Worm (Caenorhabditis elegans) whole organism, L3 larva: Measurements from ENCODE around the gene str-158.
A peak's percentile ranks its signal among the peaks of the same experiment; 100 is the strongest.

Source experiments
- R02D3.7 ChIP-seq: fragments of 150-350 bp; optimal IDR thresholded peaks from 2 replicates; lab custom pipeline; 2014; ENCODE audit warnings: missing biosample characterization, missing genetic modification characterization
- ZK546.5 ChIP-seq: sonication (generic microtip); optimal IDR thresholded peaks from 2 replicates; lab custom pipeline; 2017; ENCODE audit warnings: missing biosample characterization, missing genetic modification characterization
- aly-2 ChIP-seq: fragments of 150-350 bp; optimal IDR thresholded peaks from 2 replicates; lab custom pipeline; 2014; ENCODE audit warnings: missing biosample characterization, missing genetic modification characterization
- ama-1 ChIP-seq: fragments of 150-350 bp; optimal IDR thresholded peaks from 2 replicates; lab custom pipeline; 2018
- ceh-16 ChIP-seq: sonication (generic microtip); optimal IDR thresholded peaks from 2 replicates; lab custom pipeline; 2017; ENCODE audit warnings: missing biosample characterization, missing genetic modification characterization
- ceh-28 ChIP-seq: fragments of 150-350 bp; optimal IDR thresholded peaks from 2 replicates; lab custom pipeline; 2014; ENCODE audit warnings: missing biosample characterization, missing genetic modification reagents, missing genetic modification characterization
- ceh-82 ChIP-seq: fragments of 150-350 bp; optimal IDR thresholded peaks from 2 replicates; lab custom pipeline; 2014; ENCODE audit warnings: missing biosample characterization, missing genetic modification characterization
- daf-12 ChIP-seq: fragments of 150-350 bp; optimal IDR thresholded peaks from 2 replicates; lab custom pipeline; 2014; ENCODE audit warnings: missing biosample characterization, missing genetic modification reagents, missing genetic modification characterization
- egl-27 ChIP-seq: sonication (generic microtip); optimal IDR thresholded peaks from 4 replicates; lab custom pipeline; 2017; ENCODE audit warnings: missing biosample characterization, missing genetic modification reagents, missing genetic modification characterization
- egl-5 ChIP-seq: fragments of 150-350 bp; optimal IDR thresholded peaks from 2 replicates; lab custom pipeline; 2017; ENCODE audit warnings: missing biosample characterization, missing genetic modification reagents, missing genetic modification characterization, inconsistent platforms
- elt-1 ChIP-seq: fragments of 150-350 bp; optimal IDR thresholded peaks from 2 replicates; lab custom pipeline; 2014; ENCODE audit warnings: missing biosample characterization, missing genetic modification characterization
- elt-2 ChIP-seq: sonication (generic microtip); optimal IDR thresholded peaks from 2 replicates; lab custom pipeline; 2016; ENCODE audit warnings: missing genetic modification reagents, mild to moderate bottlenecking, missing genetic modification characterization, missing compliant biosample characterization
- elt-3 ChIP-seq, 3 experiments: fragments of 150-350 bp in 1 of 3; sonication (generic microtip) in 2 of 3; optimal IDR thresholded peaks; 2 replicates in 2 of 3; 4 replicates in 1 of 3; lab custom pipeline; 2014 to 2017; ENCODE audit warnings: missing biosample characterization in 3 of 3, missing genetic modification characterization in 3 of 3
- fkh-10 ChIP-seq: sonication (generic microtip); optimal IDR thresholded peaks from 2 replicates; lab custom pipeline; 2017; ENCODE audit warnings: missing biosample characterization, missing genetic modification reagents, missing genetic modification characterization
- fkh-2 ChIP-seq: fragments of 150-350 bp; optimal IDR thresholded peaks from 2 replicates; lab custom pipeline; 2014; ENCODE audit warnings: missing biosample characterization, missing genetic modification reagents, missing genetic modification characterization
- fos-1 ChIP-seq: fragments of 150-350 bp; optimal IDR thresholded peaks from 2 replicates; lab custom pipeline; 2014; ENCODE audit warnings: missing biosample characterization, missing genetic modification characterization
- hmg-11 ChIP-seq: sonication (generic microtip); optimal IDR thresholded peaks from 2 replicates; lab custom pipeline; 2016; ENCODE audit warnings: missing genetic modification characterization, missing compliant biosample characterization
- jun-1 ChIP-seq: fragments of 150-350 bp; optimal IDR thresholded peaks from 2 replicates; lab custom pipeline; 2014; ENCODE audit warnings: missing biosample characterization, missing genetic modification reagents, missing genetic modification characterization
- lin-15B ChIP-seq: fragments of 150-350 bp; optimal IDR thresholded peaks from 2 replicates; lab custom pipeline; 2014; ENCODE audit warnings: missing biosample characterization, missing genetic modification characterization
- lin-39 ChIP-seq: fragments of 150-350 bp; optimal IDR thresholded peaks from 2 replicates; lab custom pipeline; 2018; ENCODE audit warnings: missing biosample characterization, missing genetic modification reagents, missing genetic modification characterization
- lsy-12 ChIP-seq: sonication (generic microtip); optimal IDR thresholded peaks from 2 replicates; lab custom pipeline; 2016; ENCODE audit warnings: mild to moderate bottlenecking, missing genetic modification characterization, missing compliant biosample characterization
- mml-1 ChIP-seq: fragments of 150-350 bp; sonication (generic microtip); optimal IDR thresholded peaks from 3 replicates; lab custom pipeline; 2014; ENCODE audit warnings: missing biosample characterization, missing genetic modification characterization
- nfya-1 ChIP-seq: sonication (generic microtip); optimal IDR thresholded peaks from 2 replicates; lab custom pipeline; 2017; ENCODE audit warnings: missing genetic modification characterization, mild to moderate bottlenecking, missing compliant biosample characterization, antibody characterized with exemption, moderate library complexity; ENCODE audit not compliant: insufficient read depth
- nhr-11 ChIP-seq: fragments of 150-350 bp; optimal IDR thresholded peaks from 2 replicates; lab custom pipeline; 2014; ENCODE audit warnings: missing biosample characterization, missing genetic modification characterization
- nhr-23 ChIP-seq: fragments of 150-350 bp; optimal IDR thresholded peaks from 2 replicates; lab custom pipeline; 2014; ENCODE audit warnings: missing biosample characterization, missing genetic modification reagents, missing genetic modification characterization
- nhr-25 ChIP-seq: sonication (generic microtip); optimal IDR thresholded peaks from 2 replicates; lab custom pipeline; 2017; ENCODE audit warnings: missing biosample characterization, missing genetic modification characterization
- nhr-28 ChIP-seq: fragments of 150-350 bp; optimal IDR thresholded peaks from 2 replicates; lab custom pipeline; 2014; ENCODE audit warnings: missing biosample characterization, missing genetic modification characterization
- nhr-43 ChIP-seq: sonication (generic microtip); optimal IDR thresholded peaks from 2 replicates; lab custom pipeline; 2016; ENCODE audit warnings: mild to moderate bottlenecking, missing genetic modification characterization, missing compliant biosample characterization; ENCODE audit not compliant: poor library complexity, severe bottlenecking
- pha-4 ChIP-seq: fragments of 150-350 bp; optimal IDR thresholded peaks from 2 replicates; lab custom pipeline; 2014; ENCODE audit warnings: missing biosample characterization, missing genetic modification reagents, missing genetic modification characterization
- pqm-1 ChIP-seq: fragments of 150-350 bp; optimal IDR thresholded peaks from 2 replicates; lab custom pipeline; 2017; ENCODE audit warnings: missing biosample characterization, missing genetic modification characterization, inconsistent platforms
- sea-2 ChIP-seq: fragments of 150-350 bp; sonication (generic microtip); optimal IDR thresholded peaks from 4 replicates; lab custom pipeline; 2014; ENCODE audit warnings: missing biosample characterization, missing genetic modification reagents, missing genetic modification characterization
- skn-1 ChIP-seq: fragments of 150-350 bp; optimal IDR thresholded peaks from 2 replicates; lab custom pipeline; 2014; ENCODE audit warnings: missing biosample characterization, missing genetic modification characterization
- snpc-4 ChIP-seq: fragments of 150-350 bp; optimal IDR thresholded peaks from 2 replicates; lab custom pipeline; 2014; ENCODE audit warnings: missing biosample characterization, missing genetic modification characterization
- unc-39 ChIP-seq: sonication (generic microtip); optimal IDR thresholded peaks from 4 replicates; lab custom pipeline; 2017; ENCODE audit warnings: missing biosample characterization, missing genetic modification characterization
- unc-62 ChIP-seq: fragments of 150-350 bp; sonication (generic microtip); optimal IDR thresholded peaks from 4 replicates; lab custom pipeline; 2014; ENCODE audit warnings: missing biosample characterization, missing genetic modification reagents, missing genetic modification characterization
- ztf-11 ChIP-seq: fragments of 150-350 bp; optimal IDR thresholded peaks from 2 replicates; lab custom pipeline; 2014; ENCODE audit warnings: missing biosample characterization, missing genetic modification characterization

The str-158 gene

DNA sequence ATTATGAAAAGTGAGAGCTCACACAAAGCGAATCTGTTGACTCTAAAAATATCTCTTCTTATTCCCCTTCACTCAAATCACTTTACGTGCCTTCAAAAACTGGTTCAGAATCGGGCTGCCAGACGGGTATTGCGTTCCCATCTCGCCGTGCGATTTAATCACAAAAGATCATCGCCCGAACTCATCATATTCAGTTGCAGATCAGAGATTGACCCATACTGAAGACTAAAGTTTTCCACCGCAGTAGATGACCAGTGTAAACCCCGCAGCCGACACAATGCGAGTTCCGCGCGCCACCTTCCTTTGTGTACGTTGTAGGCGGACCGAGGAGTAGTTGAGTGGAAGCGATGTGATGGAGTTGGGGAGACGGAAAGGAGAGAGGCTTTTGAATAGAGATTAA lies 37.2 kb upstream of the str-158 start:
- peak; percentile 88 for TF ChIP-seq ama-1
- no peak for TF ChIP-seq fkh-2 (tag; lab: Kevin White, UChicago)
- no peak for TF ChIP-seq ZK546.5
- no peak for TF ChIP-seq jun-1 (tag; lab: Kevin White, UChicago)
- peak; percentile 43 for TF ChIP-seq lin-15B (tag; lab: Kevin White, UChicago)
- peak; percentile 46 for TF ChIP-seq R02D3.7 (tag; lab: Kevin White, UChicago)
- no peak for TF ChIP-seq mml-1 (tag; lab: Kevin White, UChicago)
- TF ChIP-seq ceh-28 (tag; lab: Kevin White, UChicago) = no peak
- peak; percentile 7 for TF ChIP-seq lin-39 (tag; lab: Kevin White, UChicago)
- TF ChIP-seq pqm-1 (tag; lab: Kevin White, UChicago) = peak; percentile 9
- TF ChIP-seq nhr-25 (tag; lab: Kevin White, UChicago) = peak; percentile 83
- peak; percentile 64 for TF ChIP-seq nhr-23
- TF ChIP-seq nhr-11 (tag; lab: Kevin White, UChicago) = no peak
- TF ChIP-seq snpc-4 (tag; lab: Kevin White, UChicago) = peak; percentile 98
- TF ChIP-seq nhr-43 (tag; lab: Kevin White, UChicago) = peak; percentile 80
- TF ChIP-seq nfya-1 (tag; lab: Kevin White, UChicago) = peak; percentile 70
- TF ChIP-seq unc-62 (GFP tag; lab: Kevin White, UChicago) = peak; percentile 68
- TF ChIP-seq elt-1 = peak; percentile 60
- peak in 1 of 3 experiments; percentile 49 for TF ChIP-seq elt-3 (tag; optimal IDR thresholded peaks at IDR 0.05; lab: Kevin White, UChicago)

DNA sequence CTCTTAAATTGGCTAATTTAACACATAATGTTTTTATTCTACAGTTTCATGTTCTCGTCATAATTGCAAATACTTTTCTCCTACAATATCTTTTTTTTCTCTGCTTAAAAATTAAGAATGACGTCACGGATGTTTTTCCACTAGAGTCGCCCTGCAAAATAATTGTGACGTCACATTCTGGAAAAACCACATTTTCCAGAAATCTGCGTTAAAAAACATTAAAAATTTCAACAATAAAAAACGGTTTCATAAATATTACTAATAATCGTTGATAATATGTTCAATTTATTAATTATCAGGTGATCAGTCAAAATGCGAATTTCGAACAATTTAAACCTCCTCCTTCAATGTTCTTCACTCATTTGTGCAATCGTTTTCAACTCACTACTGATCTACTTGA lies 33.9 kb upstream of the str-158 start, which contains the start of gene str-166:
Gene str-166 (plus strand): TSS at position 301 of the 400 bp plus-strand sequence.
- TF ChIP-seq ceh-16 (tag; lab: Kevin White, UChicago) (no peak), nhr-28 (tag; lab: Kevin White, UChicago) (no peak), ztf-11 (tag; lab: Kevin White, UChicago) (no peak), pha-4 (tag; lab: Kevin White, UChicago) (no peak), lin-15B (tag; lab: Kevin White, UChicago) (no peak), ama-1 (no peak), unc-39 (tag; lab: Kevin White, UChicago) (no peak), egl-27 (tag; lab: Kevin White, UChicago) (no peak), ceh-82 (no peak), sea-2 (GFP tag; lab: Kevin White, UChicago) (no peak), nhr-25 (tag; lab: Kevin White, UChicago) (no peak), aly-2 (tag; lab: Kevin White, UChicago) (no peak), fkh-10 (GFP tag; lab: Kevin White, UChicago) (no peak)

DNA sequence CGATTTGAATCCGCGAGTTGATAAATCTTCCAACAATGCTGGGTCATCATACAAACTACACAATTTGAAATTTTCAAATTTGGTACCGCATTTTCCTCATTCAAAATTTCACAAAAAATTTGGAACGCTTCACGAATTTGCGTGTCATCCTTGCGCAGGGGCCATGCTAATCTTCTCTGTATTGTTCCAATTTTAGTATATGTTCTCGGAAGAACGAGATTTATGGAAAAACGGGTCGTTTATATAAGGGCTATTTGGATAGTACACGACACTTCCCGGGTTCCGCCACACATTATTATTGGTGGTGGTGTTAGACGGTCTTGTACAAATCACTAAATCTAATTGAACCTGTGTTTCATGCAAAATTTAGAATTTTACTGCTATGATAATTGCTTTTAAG lies 32.4 kb upstream of the str-158 start:
- no peak for TF ChIP-seq unc-39 (tag; lab: Kevin White, UChicago)

DNA sequence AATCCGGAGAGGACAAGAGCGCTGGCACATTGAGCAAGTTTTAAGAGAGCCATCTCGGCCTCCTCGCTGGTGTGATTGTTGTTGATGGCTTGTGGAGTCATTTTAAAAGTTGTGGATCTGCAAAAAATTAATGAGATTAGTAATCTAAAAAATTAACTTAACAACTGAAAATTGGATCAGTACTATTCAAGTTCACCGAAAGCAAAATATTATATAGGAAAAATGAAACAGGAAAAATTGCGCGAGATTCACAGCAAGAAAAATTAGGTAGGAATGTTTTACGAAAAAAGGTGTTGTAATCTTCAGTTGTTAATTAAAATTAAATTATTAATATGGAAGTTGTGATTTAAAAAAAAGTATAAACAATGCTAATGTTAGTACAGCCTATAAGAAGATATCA lies 30.6 kb upstream of the str-158 start, which contains the start of gene T08B6.1:
Gene T08B6.1 (minus strand): TSS at position 101 of the 400 bp plus-strand sequence.
- no peak for TF ChIP-seq sea-2 (GFP tag; lab: Kevin White, UChicago)
- TF ChIP-seq nhr-23 = no peak

DNA sequence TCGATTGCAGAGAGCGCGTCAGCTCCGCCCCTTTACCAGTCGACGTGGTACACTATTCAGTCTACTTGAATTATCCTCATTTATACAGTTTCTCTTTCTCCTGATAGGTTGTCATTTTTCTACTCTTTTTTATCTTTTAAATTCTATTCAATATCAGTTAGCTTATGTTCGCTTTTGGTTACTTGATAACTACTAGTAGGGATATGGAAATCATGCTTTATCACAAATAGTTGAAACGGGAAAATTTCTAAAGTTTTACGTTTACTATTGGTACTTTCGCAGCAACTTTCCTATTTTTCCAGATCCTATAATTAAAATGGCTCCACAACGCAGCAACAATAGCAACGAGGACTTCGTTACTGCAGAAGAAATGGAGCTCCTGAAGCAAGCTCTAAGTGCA lies 28.3 kb upstream of the str-158 start, which contains the start of gene sgnh-1:
Gene sgnh-1 (plus strand): TSS at position 301 of the 400 bp plus-strand sequence.
- TF ChIP-seq fkh-2 (tag; lab: Kevin White, UChicago) = no peak
- no peak for TF ChIP-seq elt-1
- no peak for TF ChIP-seq daf-12 (tag; lab: Kevin White, UChicago)
- no peak for TF ChIP-seq pha-4 (tag; lab: Kevin White, UChicago)
- no peak for TF ChIP-seq lin-39 (tag; lab: Kevin White, UChicago)
- TF ChIP-seq egl-5 = no peak
- no peak for TF ChIP-seq lsy-12 (tag; lab: Kevin White, UChicago)
- no peak for TF ChIP-seq ceh-28 (tag; lab: Kevin White, UChicago)
- TF ChIP-seq lin-15B (tag; lab: Kevin White, UChicago) = no peak
- no peak for TF ChIP-seq ceh-16 (tag; lab: Kevin White, UChicago)
- no peak for TF ChIP-seq snpc-4 (tag; lab: Kevin White, UChicago)
- TF ChIP-seq pqm-1 (tag; lab: Kevin White, UChicago) = no peak
- TF ChIP-seq elt-3 (tag; optimal IDR thresholded peaks at IDR 0.05; lab: Kevin White, UChicago) = no peak
- TF ChIP-seq hmg-11 (tag; lab: Kevin White, UChicago) = no peak
- no peak for TF ChIP-seq ZK546.5
- no peak for TF ChIP-seq skn-1
- TF ChIP-seq fos-1 = no peak
- no peak for TF ChIP-seq elt-2 (tag; lab: Kevin White, UChicago)
